Worm (Caenorhabditis elegans): ENCODE results near the gene dpy-2.

ce11 chrII:6736604-6737003, 22.5 kb downstream of the dpy-2 start, which contains the start of gene T14B4.1:
- TF ChIP-seq ama-1 (optimal IDR thresholded peaks at IDR 0.05), result no peak
- no peak for TF ChIP-seq ceh-36 (tag; optimal IDR thresholded peaks at IDR 0.05)
- no peak for TF ChIP-seq hmbx-1 (tag; optimal IDR thresholded peaks at IDR 0.05)
- no peak for TF ChIP-seq ets-7 (tag; optimal IDR thresholded peaks at IDR 0.05)
- no peak for TF ChIP-seq flt-1 (GFP tag; IDR thresholded peaks at IDR 0.05)
